Worm (Caenorhabditis elegans) whole organism, L4/young adult: Measurements from ENCODE around the gene let-60.

ENCODE experiments used
- W03F9.2 ChIP-seq: fragments of 150-350 bp; optimal IDR thresholded peaks from 2 replicates; lab custom pipeline; 2014; ENCODE audit warnings: missing biosample characterization, missing genetic modification characterization
- dao-5 ChIP-seq: sonication (generic microtip); optimal IDR thresholded peaks from 2 replicates; lab custom pipeline; 2016; ENCODE audit warnings: missing genotype, missing genetic modification characterization, moderate library complexity, missing compliant biosample characterization
- him-1 ChIP-seq: sonication (generic microtip); optimal IDR thresholded peaks from 2 replicates; lab custom pipeline; 2016; ENCODE audit warnings: missing genotype, missing genetic modification reagents, missing genetic modification characterization, missing compliant biosample characterization

Gene let-60

ce11 chrIV:11700752-11701151 is 9.9 kb upstream of the let-60 start, which contains the start of gene dpy-20:
Gene dpy-20, minus strand, starts transcription at chrIV:11700852.
- TF ChIP-seq him-1 (tag; lab: Kevin White, UChicago) (no peak), W03F9.2 (no peak), dao-5 (tag; lab: Kevin White, UChicago) (no peak)

ce11 chrIV:11700100-11700499 is 9.2 kb upstream of the let-60 start:
- TF ChIP-seq him-1 (tag; lab: Kevin White, UChicago) (no peak), W03F9.2 (no peak)

DNA sequence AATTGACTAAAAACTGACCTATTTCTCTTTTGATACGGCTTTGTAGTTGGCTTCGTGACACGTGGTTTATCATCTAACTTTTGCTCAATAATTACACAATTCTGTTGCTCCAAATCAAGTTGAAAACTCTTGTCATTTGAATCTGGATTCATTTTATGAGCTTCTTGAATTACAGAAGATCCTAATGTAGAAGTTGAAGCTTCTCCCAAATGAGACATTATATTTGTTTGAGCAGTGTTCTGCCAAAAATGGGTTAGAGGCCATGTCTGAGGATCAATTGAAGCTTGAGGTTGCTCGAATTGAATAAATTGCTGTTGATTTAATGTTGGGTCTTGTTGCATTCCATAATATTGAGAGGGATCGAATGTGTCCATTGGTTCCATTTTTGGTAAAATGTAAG is 6.6 kb upstream of the let-60 start:
- TF ChIP-seq him-1 (tag; lab: Kevin White, UChicago), result no peak
- no peak for TF ChIP-seq W03F9.2
- no peak for TF ChIP-seq dao-5 (tag; lab: Kevin White, UChicago)

- TF ChIP-seq dao-5 (tag; lab: Kevin White, UChicago) (no peak), W03F9.2 (peak; percentile 48)
Measured at ce11 chrIV:11695634-11696033, 4.7 kb upstream of the let-60 start.

DNA sequence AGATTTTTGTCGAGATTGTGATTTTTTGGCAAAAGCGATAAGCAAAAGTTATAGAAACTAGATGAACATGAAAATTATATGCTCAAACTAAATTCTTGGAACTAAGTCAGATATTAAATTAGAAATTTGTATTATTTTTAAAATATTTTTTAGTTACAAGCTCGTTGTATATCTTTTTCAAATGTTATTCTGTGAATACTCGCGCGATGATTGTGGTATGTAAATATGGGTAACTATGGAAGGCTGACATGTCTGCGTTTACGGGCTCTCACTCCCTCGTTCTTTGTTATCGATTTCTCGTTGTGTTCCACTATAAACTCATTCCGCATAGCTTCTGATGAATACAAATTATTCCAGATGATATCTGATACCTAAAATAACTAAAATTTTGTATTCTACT is 3.3 kb upstream of the let-60 start, which contains the start of gene ZK792.7:
ZK792.7 (plus strand) TSS at position 301 of the 400 bp plus-strand sequence.
- TF ChIP-seq him-1 (tag; lab: Kevin White, UChicago) (no peak), W03F9.2 (no peak), dao-5 (tag; lab: Kevin White, UChicago) (no peak)

DNA sequence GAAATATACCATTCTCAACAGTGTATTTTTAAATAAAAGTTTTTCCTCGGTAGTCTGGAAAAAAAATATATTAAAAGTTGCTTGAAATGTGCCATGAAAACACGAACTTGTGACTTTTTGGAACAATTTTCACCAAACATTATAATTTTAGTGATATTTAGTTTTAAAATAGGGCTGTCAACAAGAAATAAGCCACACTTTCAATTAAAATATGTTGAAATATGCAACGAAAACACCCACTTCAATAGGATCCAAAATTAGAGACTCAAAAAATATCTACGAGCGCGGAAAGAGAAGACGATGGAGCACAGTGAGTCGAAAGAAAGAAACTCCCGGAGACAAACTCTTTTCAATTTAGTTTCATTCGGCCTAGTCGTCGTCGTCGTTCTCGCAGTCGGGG is 2.6 kb upstream of the let-60 start, which contains the start of gene ZK792.12:
ZK792.12 (plus strand) TSS at position 301 of the 400 bp plus-strand sequence.
- no peak for TF ChIP-seq W03F9.2
- no peak for TF ChIP-seq dao-5 (tag; lab: Kevin White, UChicago)
- no peak for TF ChIP-seq him-1 (tag; lab: Kevin White, UChicago)

ce11 chrIV:11692071-11692673 is 1.3 kb upstream of the let-60 start:
- TF ChIP-seq dao-5 (tag; lab: Kevin White, UChicago), result peak; percentile 55
- peak; percentile 38 for TF ChIP-seq W03F9.2
- peak; percentile 52 for TF ChIP-seq him-1 (tag; lab: Kevin White, UChicago)

DNA sequence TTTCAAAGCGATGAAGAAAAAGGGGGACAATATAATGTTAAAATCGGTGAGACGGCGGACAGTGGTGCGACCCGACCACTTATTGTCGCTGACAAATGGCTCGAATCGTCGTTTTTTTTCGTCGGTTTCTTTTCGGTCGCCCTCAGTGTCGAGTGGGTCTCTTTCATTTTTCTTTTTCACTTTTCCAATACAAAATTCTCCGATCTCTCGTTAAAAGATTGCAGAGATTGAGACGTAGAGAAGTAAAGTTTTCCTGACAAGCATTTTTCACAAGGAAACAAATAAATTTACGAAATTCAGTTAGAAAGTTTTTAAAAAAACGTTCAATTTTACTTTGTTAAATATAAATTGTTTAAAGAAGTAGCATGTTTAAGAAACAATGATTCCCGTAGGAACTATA is 636 bp upstream of the let-60 start:
- TF ChIP-seq dao-5 (tag; lab: Kevin White, UChicago), result no peak
- TF ChIP-seq W03F9.2, result no peak
- TF ChIP-seq him-1 (tag; lab: Kevin White, UChicago), result no peak

DNA sequence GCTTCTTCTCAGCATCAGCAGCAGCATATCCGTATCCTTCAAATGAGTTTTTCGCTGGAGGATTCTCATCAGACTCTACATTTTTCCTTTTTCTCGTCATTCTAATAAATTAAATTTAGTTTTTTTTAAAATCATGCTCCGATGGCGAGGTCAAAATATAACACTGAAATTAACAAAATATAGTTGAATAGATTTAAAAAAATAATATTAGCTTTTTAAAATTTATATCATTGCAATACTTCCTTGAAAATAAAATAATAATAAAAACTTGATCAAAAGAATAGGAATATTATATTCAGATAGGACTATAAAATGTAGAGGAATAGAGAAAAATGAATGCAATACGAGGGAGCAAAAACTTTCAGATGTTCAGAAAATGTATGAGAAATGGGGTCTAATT is 2.9 kb downstream of the let-60 start, which contains the start of gene ZK792.5:
ZK792.5 (minus strand) TSS at position 101 of the 400 bp plus-strand sequence.
- TF ChIP-seq him-1 (tag; lab: Kevin White, UChicago) (no peak), W03F9.2 (no peak), dao-5 (tag; lab: Kevin White, UChicago) (no peak)

- TF ChIP-seq dao-5 (tag; lab: Kevin White, UChicago) (no peak), him-1 (tag; lab: Kevin White, UChicago) (no peak), W03F9.2 (no peak)
Measured at ce11 chrIV:11681905-11682304, 9.0 kb downstream of the let-60 start, which contains the start of gene ZK792.4. Gene ZK792.4, minus strand, starts transcription at chrIV:11682005.

DNA sequence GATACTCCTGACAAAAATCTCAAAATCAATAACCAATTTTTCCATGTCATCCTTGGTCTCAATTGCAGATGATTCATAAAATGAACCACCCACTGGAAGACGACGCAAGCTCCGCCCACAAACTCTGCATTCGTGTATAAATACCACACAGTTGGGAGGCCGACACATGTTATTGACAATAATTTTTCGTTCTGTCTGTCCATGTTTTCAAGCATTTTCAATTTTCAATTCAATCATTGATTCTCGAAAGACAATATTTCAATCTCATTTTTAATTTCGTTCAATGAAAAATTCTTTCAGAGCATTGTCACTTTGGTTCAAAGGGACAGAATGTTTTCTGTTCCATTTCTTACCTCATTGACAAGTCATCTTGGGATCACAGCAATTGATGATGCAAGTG is 14.8 kb downstream of the let-60 start, which contains the start of gene inx-9:
inx-9 (plus strand) TSS at position 301 of the 400 bp plus-strand sequence.
- TF ChIP-seq him-1 (tag; lab: Kevin White, UChicago) (no peak), W03F9.2 (no peak), dao-5 (tag; lab: Kevin White, UChicago) (no peak)

- TF ChIP-seq W03F9.2 (no peak), him-1 (tag; lab: Kevin White, UChicago) (no peak), dao-5 (tag; lab: Kevin White, UChicago) (no peak)
Measured at ce11 chrIV:11673543-11673942, 17.3 kb downstream of the let-60 start, which contains the start of gene inx-8. Gene inx-8, plus strand, starts transcription at chrIV:11673843.

DNA sequence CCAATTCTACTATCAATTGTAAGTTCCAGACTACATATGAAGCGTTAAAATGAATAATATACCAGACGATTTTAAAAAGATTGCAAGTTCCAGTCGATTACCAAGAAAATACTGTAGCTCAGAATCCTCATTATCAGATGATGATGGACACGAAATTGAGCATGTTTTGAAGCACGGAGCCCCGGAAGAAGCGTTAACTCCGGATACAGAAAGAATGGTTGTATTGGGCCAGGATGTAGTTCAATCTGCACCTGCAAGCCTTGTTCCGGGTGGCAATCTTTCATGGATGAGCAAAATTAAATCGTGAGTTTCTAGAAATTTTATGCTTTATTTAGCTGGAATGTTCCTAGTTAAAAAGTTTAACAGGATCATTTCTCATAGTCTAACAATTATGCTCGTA is 22.9 kb downstream of the let-60 start, which contains the start of gene atg-4.2:
atg-4.2 (plus strand) TSS at position 24 of the 400 bp plus-strand sequence.
- TF ChIP-seq him-1 (tag; lab: Kevin White, UChicago) (no peak), dao-5 (tag; lab: Kevin White, UChicago) (no peak), W03F9.2 (no peak)

- TF ChIP-seq dao-5 (tag; lab: Kevin White, UChicago) (no peak), W03F9.2 (no peak), him-1 (tag; lab: Kevin White, UChicago) (no peak)
Measured at ce11 chrIV:11665010-11665409, 25.9 kb downstream of the let-60 start, which contains the start of gene ZK809.9. Gene ZK809.9, plus strand, starts transcription at chrIV:11665310.
